Fruit fly (Drosophila melanogaster) whole organism: Measurements from ENCODE around the gene CG18281.

Experiments
- CG8478 ChIP-seq: fragments of >200 bp; optimal IDR thresholded peaks from 2 replicates; lab custom pipeline; 2018; ENCODE audit warnings: inconsistent platforms
- EcR ChIP-seq, 2 experiments: fragments of >200 bp; optimal IDR thresholded peaks; 2 replicates each; lab custom pipeline; 2017; ENCODE audit warnings: missing biosample characterization in 2 of 2, missing genetic modification characterization in 2 of 2, missing genetic modification reagents in 2 of 2
- psq ChIP-seq: fragments of >200 bp; optimal IDR thresholded peaks from 2 replicates; lab custom pipeline; 2017

DNA sequence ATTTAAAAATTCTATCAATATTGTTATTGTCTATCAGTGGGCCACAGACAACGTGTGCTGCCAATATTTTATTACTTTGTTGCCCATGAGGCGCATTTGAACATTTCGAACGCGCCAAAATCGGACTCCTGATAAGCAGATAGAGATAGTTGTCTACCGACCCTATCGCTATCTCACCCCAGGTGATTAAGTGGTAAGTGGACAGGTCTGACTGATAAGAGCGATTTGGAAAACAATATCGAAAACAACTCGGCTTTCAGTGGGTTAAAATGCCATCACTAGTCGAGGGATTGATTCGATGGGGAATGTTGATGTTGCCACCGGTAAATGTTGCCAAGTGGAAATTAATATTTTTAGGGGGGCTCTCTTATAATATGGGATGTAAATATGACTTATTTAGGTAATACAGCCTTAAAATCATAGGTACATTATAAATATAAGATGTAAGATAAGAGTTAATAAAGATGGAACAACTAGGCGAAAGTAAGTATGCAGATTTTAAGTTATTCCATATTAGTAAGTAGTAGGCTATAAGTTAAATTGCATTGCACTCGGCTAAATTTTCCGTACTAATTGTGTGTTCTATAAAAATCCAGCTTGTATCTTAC is 8.0 kb upstream of the CG18281 start, which contains the start of gene ND-39:
- TF ChIP-seq CG8478 (no peak), psq (lab: Kevin White, UChicago) (no peak), EcR (GFP tag; optimal IDR thresholded peaks at IDR 0.05; lab: Kevin White, UChicago) (no peak)
